Worm (Caenorhabditis elegans): ENCODE measurements around the gene ifet-1.

DNA sequence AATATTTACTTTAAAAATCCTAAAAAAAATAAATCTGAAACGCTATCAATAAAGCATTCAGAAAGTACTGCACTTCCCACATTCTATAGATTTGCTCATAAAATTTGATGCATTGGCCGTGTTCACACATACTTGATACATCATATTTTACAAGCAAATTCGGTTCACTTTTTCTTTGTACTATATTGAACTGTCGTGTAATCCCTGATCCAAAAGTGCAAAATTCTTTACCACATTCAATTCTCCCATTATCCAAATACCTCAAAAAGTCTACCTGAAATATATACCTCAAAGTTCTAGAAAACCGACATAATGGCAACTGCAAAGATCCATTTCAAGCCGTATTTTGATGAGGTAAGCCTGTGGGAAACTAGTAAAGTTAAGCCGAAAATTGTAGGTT lies 33.2 kb downstream of the ifet-1 start, which contains the start of gene nex-3:
- no peak for TF ChIP-seq madf-5 (GFP tag; IDR thresholded peaks at IDR 0.05)
- no peak for TF ChIP-seq snpc-1.2 (GFP tag; IDR thresholded peaks at IDR 0.05)
- no peak for TF ChIP-seq mdl-1 (tag; optimal IDR thresholded peaks at IDR 0.05)
- TF ChIP-seq ces-1 (GFP tag; optimal IDR thresholded peaks at IDR 0.05), result no peak
- TF ChIP-seq ama-1 (optimal IDR thresholded peaks at IDR 0.05), result no peak

All from whole organism, L4 larva.